Fruit fly (Drosophila melanogaster) whole organism: ENCODE data around the gene dsx.

ENCODE experiments used
- CG8478 ChIP-seq: fragments of >200 bp; optimal IDR thresholded peaks from 2 replicates; lab custom pipeline; 2018; ENCODE audit warnings: inconsistent platforms
- Dll ChIP-seq: fragments of >200 bp; optimal IDR thresholded peaks from 2 replicates; lab custom pipeline; 2017
- EcR ChIP-seq, 2 experiments: fragments of >200 bp; optimal IDR thresholded peaks; 2 replicates each; lab custom pipeline; 2017; ENCODE audit warnings: missing biosample characterization in 2 of 2, missing genetic modification characterization in 2 of 2, missing genetic modification reagents in 2 of 2
- psq ChIP-seq: fragments of >200 bp; optimal IDR thresholded peaks from 2 replicates; lab custom pipeline; 2017

dm6 chr3R:7998778-7999177 is 31.6 kb upstream of the dsx start:
- TF ChIP-seq Dll (lab: Kevin White, UChicago) (no peak), psq (lab: Kevin White, UChicago) (no peak), EcR (GFP tag; optimal IDR thresholded peaks at IDR 0.05; lab: Kevin White, UChicago) (no peak), CG8478 (no peak)
